Fruit fly (Drosophila melanogaster): Measurements from ENCODE around the gene CG5439.

CG5439 gene

dm6 chr2L:13145035-13145683 is 31.8 kb upstream of the CG5439 start (continued):
- TF ChIP-seq disco-r (GFP tag; optimal IDR thresholded peaks at IDR 0.05) (peak; percentile 56), CG10321 (GFP tag; IDR thresholded peaks at IDR 0.05) (0 out of 2 replicates have a peak, but pooled peaks have one; percentile 14), sqz (GFP tag; optimal IDR thresholded peaks at IDR 0.05) (peak; percentile 71), br (optimal IDR thresholded peaks at IDR 0.05) (no peak), az2 (GFP tag; optimal IDR thresholded peaks at IDR 0.05) (peak; percentile 39), dysf (GFP tag; IDR thresholded peaks at IDR 0.05) (peak; percentile 93), zf30C (GFP tag; optimal IDR thresholded peaks at IDR 0.05) (no peak), Dip3 (GFP tag; optimal IDR thresholded peaks at IDR 0.05) (peak; percentile 60), CG8924 (tag; optimal IDR thresholded peaks at IDR 0.05) (peak; percentile 77), CG14667 (GFP tag; IDR thresholded peaks at IDR 0.05) (peak; percentile 63), Opbp (GFP tag; IDR thresholded peaks at IDR 0.05; ENCODE audit: partially characterized antibody) (no peak), mam (GFP tag; optimal IDR thresholded peaks at IDR 0.05) (peak; percentile 79), sna (GFP tag; IDR thresholded peaks at IDR 0.05; ENCODE audit: partially characterized antibody) (no peak), Taf1 (GFP tag; IDR thresholded peaks at IDR 0.05) (0 out of 2 replicates have a peak, but pooled peaks have one; percentile 39), ATbp (GFP tag; optimal IDR thresholded peaks at IDR 0.05) (peak; percentile 10), CG31224 (GFP tag; IDR thresholded peaks at IDR 0.05) (peak; percentile 64), Vsx1 (GFP tag; optimal IDR thresholded peaks at IDR 0.05) (no peak), tna (GFP tag; IDR thresholded peaks at IDR 0.05; ENCODE audit: partially characterized antibody) (no peak), nerfin-2 (GFP tag; IDR thresholded peaks at IDR 0.05; ENCODE audit: partially characterized antibody) (no peak), CG10565 (GFP tag; optimal IDR thresholded peaks at IDR 0.05) (no peak), CG16815 (GFP tag; optimal IDR thresholded peaks at IDR 0.05) (peak; percentile 29), HLH4C (GFP tag; IDR thresholded peaks at IDR 0.05; ENCODE audit: partially characterized antibody) (no peak), CG1647 (GFP tag; optimal IDR thresholded peaks at IDR 0.05) (peak; percentile 45), sc (optimal IDR thresholded peaks at IDR 0.05) (no peak), sc (GFP tag; optimal IDR thresholded peaks at IDR 0.05) (no peak), row (GFP tag; IDR thresholded peaks at IDR 0.05) (peak; percentile 88), Hsf (GFP tag; optimal IDR thresholded peaks at IDR 0.05) (peak; percentile 76), CG18764 (GFP tag; optimal IDR thresholded peaks at IDR 0.05) (peak; percentile 64), sob (GFP tag; IDR thresholded peaks at IDR 0.05) (peak; percentile 88), CG31388 (GFP tag; optimal IDR thresholded peaks at IDR 0.05) (no peak), vvl (GFP tag; IDR thresholded peaks at IDR 0.05) (peak; percentile 73), B-H2 (GFP tag; optimal IDR thresholded peaks at IDR 0.05) (no peak), ssp (GFP tag; IDR thresholded peaks at IDR 0.05) (peak; percentile 48), bab2 (GFP tag; optimal IDR thresholded peaks at IDR 0.05) (peak; percentile 73), klu (GFP tag; IDR thresholded peaks at IDR 0.05) (peak; percentile 63), dati (GFP tag; IDR thresholded peaks at IDR 0.05) (no peak), otp (GFP tag; IDR thresholded peaks at IDR 0.05) (peak; percentile 57; the same call in 2 of the 3 replicates), ind (GFP tag; optimal IDR thresholded peaks at IDR 0.05) (peak; percentile 83), hth (optimal IDR thresholded peaks at IDR 0.05) (no peak), CG5180 (GFP tag; optimal IDR thresholded peaks at IDR 0.05) (peak; percentile 45), crc (GFP tag; optimal IDR thresholded peaks at IDR 0.05) (peak; percentile 47), CG3407 (GFP tag; optimal IDR thresholded peaks at IDR 0.05) (no peak), Doc2 (GFP tag; IDR thresholded peaks at IDR 0.05) (peak; percentile 47; the same call in 1 of the 2 replicates), CG1602 (GFP tag; optimal IDR thresholded peaks at IDR 0.05) (peak; percentile 49), pnt (GFP tag; optimal IDR thresholded peaks at IDR 0.05) (peak; percentile 41), CG17612 (GFP tag; IDR thresholded peaks at IDR 0.05) (0 out of 2 replicates have a peak, but pooled peaks have one; percentile 50), Dbx (GFP tag; IDR thresholded peaks at IDR 0.05) (peak; percentile 86), CG15269 (tag; optimal IDR thresholded peaks at IDR 0.05) (peak; percentile 84), CG6175 (GFP tag; IDR thresholded peaks at IDR 0.05) (0 out of 3 replicates have a peak, but pooled peaks have one; percentile 55), CG10366 (GFP tag; IDR thresholded peaks at IDR 0.05) (peak; percentile 69), CG12104 (GFP tag; optimal IDR thresholded peaks at IDR 0.05) (peak; percentile 59)
